Worm (Caenorhabditis elegans) whole organism, L1 larva: Measurements from ENCODE around the gene srp-8.
A peak's percentile ranks its signal among the peaks of the same experiment; 100 is the strongest.

Source experiments
- C16A3.4 ChIP-seq: fragments of 150-350 bp; optimal IDR thresholded peaks from 2 replicates; lab custom pipeline; 2014; ENCODE audit warnings: missing biosample characterization, missing genetic modification characterization
- C34B4.2 ChIP-seq: sonication (generic microtip); optimal IDR thresholded peaks from 2 replicates; lab custom pipeline; 2017; ENCODE audit warnings: mild to moderate bottlenecking, missing genetic modification characterization, missing compliant biosample characterization
- Y116A8C.19 ChIP-seq: sonication (generic microtip); optimal IDR thresholded peaks from 2 replicates; lab custom pipeline; 2016; ENCODE audit warnings: missing compliant biosample characterization, missing genetic modification characterization, borderline replicate concordance
- aha-1 ChIP-seq: fragments of 150-350 bp; optimal IDR thresholded peaks from 2 replicates; lab custom pipeline; 2014; ENCODE audit warnings: missing biosample characterization, missing genetic modification characterization
- alr-1 ChIP-seq: fragments of 200-800 bp; sonication (Bioruptor generic); optimal IDR thresholded peaks from 2 replicates; lab custom pipeline; 2018; ENCODE audit warnings: borderline replicate concordance, mild to moderate bottlenecking, missing genetic modification characterization, missing compliant biosample characterization
- aly-2 ChIP-seq: fragments of 150-350 bp; optimal IDR thresholded peaks from 2 replicates; lab custom pipeline; 2014; ENCODE audit warnings: missing biosample characterization, missing genetic modification characterization
- blmp-1 ChIP-seq: fragments of 150-350 bp; optimal IDR thresholded peaks from 2 replicates; lab custom pipeline; 2014; ENCODE audit warnings: missing biosample characterization, missing genetic modification characterization
- ceh-63 ChIP-seq: fragments of 200-800 bp; sonication (Bioruptor generic); optimal IDR thresholded peaks from 2 replicates; lab custom pipeline; 2018; ENCODE audit warnings: mild to moderate bottlenecking, missing genetic modification characterization, missing compliant biosample characterization
- ceh-8 ChIP-seq: fragments of 200-800 bp; sonication (Bioruptor generic); optimal IDR thresholded peaks from 2 replicates; lab custom pipeline; 2018; ENCODE audit warnings: mild to moderate bottlenecking, missing genetic modification characterization, moderate library complexity, missing compliant biosample characterization
- ceh-82 ChIP-seq, 3 experiments: fragments of 150-350 bp in 1 of 3; sonication (generic microtip) in 2 of 3; optimal IDR thresholded peaks; 2 replicates each; lab custom pipeline; 2014 to 2017; ENCODE audit warnings: missing biosample characterization in 3 of 3, missing genetic modification characterization in 3 of 3
- ceh-90 ChIP-seq: sonication (generic microtip); optimal IDR thresholded peaks from 2 replicates; lab custom pipeline; 2016; ENCODE audit warnings: missing genetic modification characterization, missing compliant biosample characterization
- dpl-1 ChIP-seq, 3 experiments: fragments of 150-350 bp in 2 of 3; sonication (generic microtip) in 1 of 3; optimal IDR thresholded peaks; 2 replicates each; lab custom pipeline; 2014 to 2017; ENCODE audit warnings: missing biosample characterization in 3 of 3, missing genetic modification characterization in 3 of 3, missing genetic modification reagents in 3 of 3
- dsc-1 ChIP-seq: sonication (generic microtip); optimal IDR thresholded peaks from 2 replicates; lab custom pipeline; 2016; ENCODE audit warnings: mild to moderate bottlenecking, missing genetic modification characterization, missing compliant biosample characterization
- efl-1 ChIP-seq, 4 experiments: fragments of 150-350 bp; optimal IDR thresholded peaks in 3 of 4; peaks in 1 of 4; 1 replicate in 1 of 4; 2 replicates in 3 of 4; lab custom pipeline; 2014; ENCODE audit warnings: missing biosample characterization in 2 of 4, missing genetic modification characterization in 2 of 4, missing genetic modification reagents in 2 of 4
- egl-13 ChIP-seq: sonication (generic microtip); optimal IDR thresholded peaks from 2 replicates; lab custom pipeline; 2016; ENCODE audit warnings: missing genotype, missing genetic modification reagents, missing genetic modification characterization, missing compliant biosample characterization
- elt-2 ChIP-seq: sonication (generic microtip); optimal IDR thresholded peaks from 2 replicates; lab custom pipeline; 2016; ENCODE audit warnings: missing genetic modification characterization, mild to moderate bottlenecking, inconsistent platforms, missing compliant biosample characterization, missing genetic modification reagents
- ets-5 ChIP-seq: fragments of 200-800 bp; sonication (Bioruptor generic); IDR thresholded peaks from 2 replicates; pipeline ENCODE4 v1.3.6; 2022; ENCODE audit warnings: missing genetic modification characterization, missing compliant biosample characterization
- fkh-4 ChIP-seq: sonication (generic microtip); optimal IDR thresholded peaks from 2 replicates; lab custom pipeline; 2016; ENCODE audit warnings: missing compliant biosample characterization, missing genetic modification characterization, borderline replicate concordance
- fkh-8 ChIP-seq: sonication (generic microtip); optimal IDR thresholded peaks from 2 replicates; lab custom pipeline; 2016; ENCODE audit warnings: mild to moderate bottlenecking, missing genetic modification characterization, missing compliant biosample characterization
- hlh-4 ChIP-seq: sonication (generic microtip); optimal IDR thresholded peaks from 2 replicates; lab custom pipeline; 2016; ENCODE audit warnings: mild to moderate bottlenecking, missing genetic modification characterization, missing compliant biosample characterization
- isw-1 ChIP-seq: fragments of 200-800 bp; sonication (Bioruptor generic); IDR thresholded peaks from 2 replicates; pipeline ENCODE4 v1.3.6; 2022; ENCODE audit warnings: missing genetic modification characterization, missing compliant biosample characterization
- lin-13 ChIP-seq: fragments of 150-350 bp; optimal IDR thresholded peaks from 2 replicates; lab custom pipeline; 2014; ENCODE audit warnings: missing biosample characterization, missing genetic modification reagents, missing genetic modification characterization
- lin-14 ChIP-seq: fragments of 200-800 bp; sonication (Bioruptor generic); optimal IDR thresholded peaks from 2 replicates; lab custom pipeline; 2018; ENCODE audit warnings: mild to moderate bottlenecking, missing genetic modification characterization, moderate library complexity, missing compliant biosample characterization
- lin-35 ChIP-seq, 2 experiments: fragments of 150-350 bp; optimal IDR thresholded peaks; 2 replicates each; lab custom pipeline; 2014; ENCODE audit warnings: missing biosample characterization in 2 of 2, missing genetic modification characterization in 2 of 2, missing genetic modification reagents in 2 of 2
- lin-39 ChIP-seq: fragments of 150-350 bp; optimal IDR thresholded peaks from 2 replicates; lab custom pipeline; 2014; ENCODE audit warnings: missing biosample characterization, missing genetic modification reagents, missing genetic modification characterization
- lir-3 ChIP-seq: sonication (generic microtip); optimal IDR thresholded peaks from 2 replicates; lab custom pipeline; 2016; ENCODE audit warnings: mild to moderate bottlenecking, missing genetic modification characterization, moderate library complexity, missing compliant biosample characterization; ENCODE audit not compliant: poor library complexity
- lsy-2 ChIP-seq, 2 experiments: fragments of 150-350 bp; optimal IDR thresholded peaks; 2 replicates each; lab custom pipeline; 2014; ENCODE audit warnings: missing biosample characterization in 2 of 2, missing genetic modification characterization in 2 of 2
- mab-9 ChIP-seq: fragments of 200-800 bp; sonication (Bioruptor generic); IDR thresholded peaks from 2 replicates; pipeline ENCODE4 v1.3.6; 2022; ENCODE audit warnings: missing genetic modification reagents, missing genetic modification characterization, missing compliant biosample characterization
- mef-2 ChIP-seq: fragments of 150-350 bp; optimal IDR thresholded peaks from 2 replicates; lab custom pipeline; 2014; ENCODE audit warnings: missing biosample characterization, missing genetic modification characterization
- mep-1 ChIP-seq: fragments of 150-350 bp; optimal IDR thresholded peaks from 2 replicates; lab custom pipeline; 2014; ENCODE audit warnings: missing biosample characterization, missing genetic modification characterization
- nhr-19 ChIP-seq: fragments of 200-800 bp; sonication (Bioruptor generic); conservative IDR thresholded peaks from 2 replicates; pipeline ENCODE4 v1.3.6; 2022; ENCODE audit warnings: missing genetic modification characterization, missing compliant biosample characterization
- nhr-237 ChIP-seq: fragments of 150-350 bp; optimal IDR thresholded peaks from 2 replicates; lab custom pipeline; 2014; ENCODE audit warnings: missing biosample characterization, missing genetic modification characterization
- nhr-47 ChIP-seq: sonication (generic microtip); optimal IDR thresholded peaks from 2 replicates; lab custom pipeline; 2016; ENCODE audit warnings: mild to moderate bottlenecking, missing genetic modification characterization, moderate library complexity, missing compliant biosample characterization
- nhr-76 ChIP-seq: sonication (generic microtip); optimal IDR thresholded peaks from 2 replicates; lab custom pipeline; 2017; ENCODE audit warnings: missing biosample characterization, missing genetic modification characterization
- nhr-85 ChIP-seq: sonication (generic microtip); peaks from one replicate; lab custom pipeline; 2016; ENCODE audit warnings: missing genetic modification characterization, inconsistent platforms, missing compliant biosample characterization
- nhr-90 ChIP-seq: sonication (generic microtip); optimal IDR thresholded peaks from 2 replicates; lab custom pipeline; 2016; ENCODE audit warnings: mild to moderate bottlenecking, missing genetic modification characterization, missing compliant biosample characterization; ENCODE audit not compliant: poor library complexity
- pax-3 ChIP-seq: fragments of 200-800 bp; sonication (Bioruptor generic); optimal IDR thresholded peaks from 2 replicates; lab custom pipeline; 2018; ENCODE audit warnings: mild to moderate bottlenecking, missing genetic modification characterization, moderate library complexity, missing compliant biosample characterization
- rnt-1 ChIP-seq: sonication (generic microtip); optimal IDR thresholded peaks from 2 replicates; lab custom pipeline; 2016; ENCODE audit warnings: mild to moderate bottlenecking, missing genetic modification characterization, moderate library complexity, missing compliant biosample characterization
- skn-1 ChIP-seq: fragments of 150-350 bp; optimal IDR thresholded peaks from 2 replicates; lab custom pipeline; 2014; ENCODE audit warnings: missing biosample characterization, missing genetic modification characterization
- snpc-4 ChIP-seq: fragments of 150-350 bp; optimal IDR thresholded peaks from 2 replicates; lab custom pipeline; 2014; ENCODE audit warnings: missing biosample characterization, missing genetic modification characterization
- sox-4 ChIP-seq: sonication (generic microtip); optimal IDR thresholded peaks from 2 replicates; lab custom pipeline; 2016; ENCODE audit warnings: missing genetic modification characterization, missing compliant biosample characterization
- sup-37 ChIP-seq: fragments of 200-800 bp; sonication (Bioruptor generic); optimal IDR thresholded peaks from 2 replicates; lab custom pipeline; 2018; ENCODE audit warnings: mild to moderate bottlenecking, missing genetic modification characterization, missing compliant biosample characterization
- tbx-2 ChIP-seq: sonication (generic microtip); optimal IDR thresholded peaks from 2 replicates; lab custom pipeline; 2016; ENCODE audit warnings: missing genetic modification characterization, missing compliant biosample characterization
- unc-130 ChIP-seq: fragments of 150-350 bp; optimal IDR thresholded peaks from 2 replicates; lab custom pipeline; 2017; ENCODE audit warnings: missing biosample characterization, missing genetic modification characterization, inconsistent platforms
- unc-30 ChIP-seq: sonication (generic microtip); optimal IDR thresholded peaks from 2 replicates; lab custom pipeline; 2017; ENCODE audit warnings: missing biosample characterization, missing genetic modification characterization
- unc-86 ChIP-seq: sonication (generic microtip); optimal IDR thresholded peaks from 2 replicates; lab custom pipeline; 2016; ENCODE audit warnings: missing genetic modification characterization, missing compliant biosample characterization
- unc-98 ChIP-seq: fragments of 200-800 bp; sonication (Bioruptor generic); IDR thresholded peaks from 2 replicates; pipeline ENCODE4 v1.3.6; 2022; ENCODE audit warnings: missing genetic modification characterization, missing compliant biosample characterization
- zag-1 ChIP-seq: fragments of 150-350 bp; optimal IDR thresholded peaks from 2 replicates; lab custom pipeline; 2014; ENCODE audit warnings: missing biosample characterization, missing genetic modification characterization

Gene srp-8

ce11 chrV:8211993-8212392, 28.5 kb downstream of the srp-8 start (continued):
- TF ChIP-seq ceh-63 (GFP tag; lab: Kevin White, UChicago) (no peak), lin-14 (peak; percentile 78), nhr-76 (tag; lab: Kevin White, UChicago) (no peak), nhr-85 (peak; percentile 47), skn-1 (tag; lab: Kevin White, UChicago) (no peak), aha-1 (no peak), C16A3.4 (tag; lab: Kevin White, UChicago) (no peak), zag-1 (no peak), dsc-1 (peak; percentile 92), efl-1 (optimal IDR thresholded peaks at IDR 0.05; lab: Kevin White, UChicago) (no peak), efl-1 (GFP tag; optimal IDR thresholded peaks at IDR 0.05 in 1 of 2; lab: Kevin White, UChicago) (no peak), isw-1 (GFP tag; lab: Robert Waterston, UW) (no peak), fkh-8 (tag; lab: Kevin White, UChicago) (peak; percentile 81), ceh-82 (tag; optimal IDR thresholded peaks at IDR 0.05; lab: Kevin White, UChicago) (no peak), snpc-4 (no peak), unc-86 (tag; lab: Kevin White, UChicago) (peak; percentile 30), unc-130 (tag; lab: Kevin White, UChicago) (no peak), ceh-8 (no peak), unc-98 (GFP tag; lab: Robert Waterston, UW) (no peak), mab-9 (GFP tag; lab: Robert Waterston, UW) (no peak), sox-4 (tag; lab: Kevin White, UChicago) (peak; percentile 90), nhr-237 (tag; lab: Kevin White, UChicago) (no peak), ets-5 (GFP tag; lab: Robert Waterston, UW) (no peak), C34B4.2 (tag; lab: Kevin White, UChicago) (no peak), mef-2 (tag; lab: Kevin White, UChicago) (no peak), lin-13 (no peak), blmp-1 (tag; lab: Kevin White, UChicago) (no peak), aly-2 (no peak), alr-1 (tag; lab: Kevin White, UChicago) (no peak), lir-3 (tag; lab: Kevin White, UChicago) (no peak), nhr-90 (no peak), fkh-4 (tag; lab: Kevin White, UChicago) (no peak), rnt-1 (no peak), tbx-2 (tag; lab: Kevin White, UChicago) (no peak), nhr-47 (tag; lab: Kevin White, UChicago) (peak; percentile 78), egl-13 (tag; lab: Kevin White, UChicago) (peak; percentile 52), dpl-1 (GFP tag; optimal IDR thresholded peaks at IDR 0.05; lab: Kevin White, UChicago) (no peak), unc-30 (tag; lab: Kevin White, UChicago) (no peak), ceh-90 (no peak)

DNA sequence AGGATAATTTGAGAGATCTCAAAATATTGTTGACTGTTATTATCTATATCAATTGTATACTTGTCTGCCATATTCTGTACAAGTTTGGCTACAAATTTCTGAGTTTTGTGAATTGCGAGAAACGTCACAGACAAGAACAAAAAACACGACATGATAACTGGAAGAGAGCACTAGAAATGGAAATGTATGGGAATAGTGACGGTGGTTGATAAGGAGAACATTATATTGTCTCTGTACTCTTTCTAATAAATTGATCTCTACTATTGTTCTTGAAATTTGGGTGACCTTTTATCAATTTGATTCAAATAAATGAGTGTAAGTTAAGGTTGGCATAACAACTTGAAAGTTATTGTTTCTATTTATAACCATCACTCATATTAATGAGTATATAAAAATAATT, 29.3 kb downstream of the srp-8 start:
- TF ChIP-seq lin-35 (GFP tag; optimal IDR thresholded peaks at IDR 0.05; lab: Kevin White, UChicago) (peak in 1 of 2 experiments; percentile 10), nhr-19 (GFP tag; lab: Robert Waterston, UW) (no peak), elt-2 (tag; lab: Kevin White, UChicago) (peak; percentile 67)

- TF ChIP-seq ceh-63 (GFP tag; lab: Kevin White, UChicago) (no peak), lin-39 (tag; lab: Kevin White, UChicago) (no peak), snpc-4 (no peak), unc-130 (tag; lab: Kevin White, UChicago) (no peak), blmp-1 (tag; lab: Kevin White, UChicago) (no peak), dpl-1 (GFP tag; optimal IDR thresholded peaks at IDR 0.05; lab: Kevin White, UChicago) (no peak), sup-37 (GFP tag; lab: Kevin White, UChicago) (no peak), egl-13 (tag; lab: Kevin White, UChicago) (no peak), hlh-4 (tag; lab: Kevin White, UChicago) (no peak), unc-86 (tag; lab: Kevin White, UChicago) (no peak), nhr-90 (no peak), ets-5 (GFP tag; lab: Robert Waterston, UW) (no peak), mep-1 (no peak), nhr-85 (no peak), lsy-2 (tag; optimal IDR thresholded peaks at IDR 0.05; lab: Kevin White, UChicago) (no peak), Y116A8C.19 (tag; lab: Kevin White, UChicago) (no peak), ceh-8 (no peak), elt-2 (tag; lab: Kevin White, UChicago) (no peak), pax-3 (tag; lab: Kevin White, UChicago) (no peak)
Measured at ce11 chrV:8213868-8214267, 30.4 kb downstream of the srp-8 start, which contains the start of gene K07C11.7. Gene K07C11.7, minus strand, starts transcription at chrV:8213968.
